Fruit fly (Drosophila melanogaster) whole organism, embryonic: ENCODE measurements around the gene Tsf2.

Experiments used
- ATbp ChIP-seq: fragments of 200-800 bp; sonication (Bioruptor generic); optimal IDR thresholded peaks from 2 replicates; lab custom pipeline; 2017; ENCODE audit warnings: missing biosample characterization, mild to moderate bottlenecking, missing genetic modification characterization, missing genetic modification reagents
- Abd-B ChIP-seq: fragments of 200-800 bp; sonication (Bioruptor generic); optimal IDR thresholded peaks from 2 replicates; lab custom pipeline; 2018; ENCODE audit warnings: missing biosample characterization, mild to moderate bottlenecking, missing genetic modification characterization, moderate library complexity
- CG1233 ChIP-seq: fragments of 200-800 bp; sonication (Bioruptor generic); optimal IDR thresholded peaks from 4 replicates; lab custom pipeline; 2018; ENCODE audit warnings: missing biosample characterization, mild to moderate bottlenecking, missing genetic modification characterization
- CG12744 ChIP-seq: fragments of 200-800 bp; sonication (Bioruptor generic); optimal IDR thresholded peaks from 2 replicates; lab custom pipeline; 2016; ENCODE audit warnings: missing biosample characterization, missing genetic modification characterization
- CG13287 ChIP-seq: fragments of 200-800 bp; sonication (Bioruptor generic); IDR thresholded peaks from 2 replicates; pipeline ENCODE4 v1.3.6; 2022; ENCODE audit warnings: missing biosample characterization, missing genetic modification characterization; ENCODE audit not compliant: partially characterized antibody
- CG14050 ChIP-seq: fragments of 200-800 bp; sonication (Bioruptor generic); IDR thresholded peaks from 3 replicates; pipeline ENCODE4 v1.3.6; 2022; ENCODE audit warnings: missing biosample characterization, missing genetic modification characterization
- CG15011 ChIP-seq: fragments of 200-800 bp; sonication (Bioruptor generic); optimal IDR thresholded peaks from 3 replicates; lab custom pipeline; 2018; ENCODE audit warnings: missing biosample characterization, mild to moderate bottlenecking, missing genetic modification characterization
- CG17385 ChIP-seq: fragments of 200-800 bp; sonication (Bioruptor generic); optimal IDR thresholded peaks from 3 replicates; lab custom pipeline; 2018; ENCODE audit warnings: missing biosample characterization, mild to moderate bottlenecking, missing genetic modification characterization
- CG17912 ChIP-seq: fragments of 200-800 bp; sonication (Bioruptor generic); optimal IDR thresholded peaks from 2 replicates; lab custom pipeline; 2018; ENCODE audit warnings: missing biosample characterization, mild to moderate bottlenecking, missing genetic modification characterization
- CG18011 ChIP-seq: fragments of 200-800 bp; sonication (Bioruptor generic); optimal IDR thresholded peaks from 2 replicates; lab custom pipeline; 2017; ENCODE audit warnings: missing biosample characterization, missing genetic modification characterization, mild to moderate bottlenecking, moderate library complexity, missing genotype
- CG4424 ChIP-seq: fragments of 200-800 bp; sonication (Bioruptor generic); optimal IDR thresholded peaks from 3 replicates; lab custom pipeline; 2016; ENCODE audit warnings: missing biosample characterization, missing genetic modification characterization
- CG4730 ChIP-seq: fragments of 200-800 bp; sonication (Bioruptor generic); IDR thresholded peaks from 2 replicates; pipeline ENCODE4 v1.3.6; 2022; ENCODE audit warnings: missing biosample characterization, missing genetic modification characterization
- CG4820 ChIP-seq: fragments of 200-800 bp; sonication (Bioruptor generic); optimal IDR thresholded peaks from 3 replicates; lab custom pipeline; 2016; ENCODE audit warnings: missing biosample characterization, missing genetic modification characterization
- CG6813 ChIP-seq: fragments of 200-800 bp; sonication (Bioruptor generic); optimal IDR thresholded peaks from 2 replicates; lab custom pipeline; 2017; ENCODE audit warnings: missing biosample characterization, missing genetic modification characterization, mild to moderate bottlenecking, moderate library complexity, missing genetic modification reagents
- CG8765 ChIP-seq: fragments of 200-800 bp; sonication (Bioruptor generic); IDR thresholded peaks from 2 replicates; pipeline ENCODE4 v1.3.6; 2022; ENCODE audit warnings: missing biosample characterization, missing genetic modification characterization
- GATAe ChIP-seq: fragments of 200-800 bp; sonication (Bioruptor generic); conservative IDR thresholded peaks from 2 replicates; pipeline ENCODE4 v1.3.6; 2022; ENCODE audit warnings: missing biosample characterization, missing genetic modification characterization
- Gug ChIP-seq: fragments of 200-800 bp; sonication (Bioruptor generic); IDR thresholded peaks from 4 replicates; pipeline ENCODE4 v1.3.6; 2022; ENCODE audit warnings: missing biosample characterization, missing genetic modification characterization
- Hmr ChIP-seq: fragments of 200-800 bp; sonication (Bioruptor generic); optimal IDR thresholded peaks from 3 replicates; lab custom pipeline; 2017; ENCODE audit warnings: mild to moderate bottlenecking, missing biosample characterization, missing genetic modification reagents, missing genetic modification characterization
- Hr39 ChIP-seq: fragments of >200 bp; optimal IDR thresholded peaks from 2 replicates; lab custom pipeline; 2017
- Hr78 ChIP-seq, 2 experiments: fragments of 200-800 bp in 1 of 2; fragments of >200 bp in 1 of 2; sonication (Bioruptor generic) in 1 of 2; optimal IDR thresholded peaks; 2 replicates each; lab custom pipeline; 2017 to 2019; ENCODE audit warnings: missing biosample characterization in 2 of 2, missing genetic modification characterization in 2 of 2, mild to moderate bottlenecking in 1 of 2, moderate library complexity in 1 of 2
- MESR4 ChIP-seq: fragments of 200-800 bp; sonication (Bioruptor generic); optimal IDR thresholded peaks from 2 replicates; lab custom pipeline; 2018; ENCODE audit warnings: missing biosample characterization, mild to moderate bottlenecking, missing genetic modification characterization, moderate library complexity
- Nf-YC ChIP-seq: fragments of 200-800 bp; optimal IDR thresholded peaks from 3 replicates; lab custom pipeline; 2019; ENCODE audit warnings: missing biosample characterization, mild to moderate bottlenecking, missing genetic modification characterization, moderate library complexity
- Scr ChIP-seq: fragments of 200-800 bp; sonication (Bioruptor generic); IDR thresholded peaks from 2 replicates; pipeline ENCODE4 v1.3.6; 2022; ENCODE audit warnings: missing biosample characterization, missing genetic modification characterization; ENCODE audit not compliant: partially characterized antibody
- Sin3A ChIP-seq: fragments of >200 bp; optimal IDR thresholded peaks from 2 replicates; lab custom pipeline; 2018
- Six4 ChIP-seq: fragments of 200-800 bp; sonication (Bioruptor generic); optimal IDR thresholded peaks from 2 replicates; lab custom pipeline; 2016; ENCODE audit warnings: missing biosample characterization, missing genetic modification characterization
- Sry-δ ChIP-seq: fragments of 200-800 bp; sonication (Bioruptor generic); optimal IDR thresholded peaks from 2 replicates; lab custom pipeline; 2016; ENCODE audit warnings: missing biosample characterization, missing genetic modification characterization
- TFAM ChIP-seq: fragments of 200-800 bp; sonication (Bioruptor generic); optimal IDR thresholded peaks from 2 replicates; lab custom pipeline; 2017; ENCODE audit warnings: missing biosample characterization, missing genetic modification characterization, inconsistent platforms
- YL-1 ChIP-seq: fragments of 200-800 bp; sonication (Bioruptor generic); optimal IDR thresholded peaks from 3 replicates; lab custom pipeline; 2017; ENCODE audit warnings: missing biosample characterization, mild to moderate bottlenecking, missing genetic modification characterization
- amos ChIP-seq: fragments of 200-800 bp; sonication (Bioruptor generic); IDR thresholded peaks from 2 replicates; pipeline ENCODE4 v1.3.6; 2022; ENCODE audit warnings: missing biosample characterization, missing genetic modification characterization; ENCODE audit not compliant: partially characterized antibody
- bigmax ChIP-seq: fragments of 200-800 bp; sonication (Bioruptor generic); optimal IDR thresholded peaks from 2 replicates; lab custom pipeline; 2018; ENCODE audit warnings: missing biosample characterization, mild to moderate bottlenecking, missing genetic modification characterization
- cato ChIP-seq: fragments of 200-800 bp; sonication (Bioruptor generic); optimal IDR thresholded peaks from 2 replicates; lab custom pipeline; 2016; ENCODE audit warnings: missing biosample characterization, missing genetic modification characterization, borderline replicate concordance
- dimm ChIP-seq: fragments of 200-800 bp; sonication (Bioruptor generic); IDR thresholded peaks from 2 replicates; pipeline ENCODE4 v1.3.6; 2022; ENCODE audit warnings: missing biosample characterization, missing genetic modification characterization
- dpn ChIP-seq, 2 experiments: fragments of 200-800 bp; sonication (Bioruptor generic); optimal IDR thresholded peaks; 3 replicates each; lab custom pipeline; 2016; ENCODE audit warnings: missing biosample characterization in 2 of 2, missing genetic modification characterization in 2 of 2
- fd3F ChIP-seq: fragments of 200-800 bp; sonication (Bioruptor generic); optimal IDR thresholded peaks from 2 replicates; lab custom pipeline; 2018; ENCODE audit warnings: missing biosample characterization, mild to moderate bottlenecking, missing genetic modification characterization, moderate library complexity
- grau ChIP-seq: fragments of 200-800 bp; optimal IDR thresholded peaks from 3 replicates; lab custom pipeline; 2019; ENCODE audit warnings: missing biosample characterization, mild to moderate bottlenecking, missing genetic modification characterization, moderate library complexity
- gro ChIP-seq: fragments of 200-800 bp; sonication (Bioruptor generic); optimal IDR thresholded peaks from 2 replicates; lab custom pipeline; 2016; ENCODE audit warnings: missing biosample characterization, missing genetic modification characterization
- gt ChIP-seq: fragments of 200-800 bp; sonication (Bioruptor generic); IDR thresholded peaks from 2 replicates; pipeline ENCODE4 v1.3.6; 2022; ENCODE audit warnings: missing biosample characterization, missing genetic modification characterization
- mam ChIP-seq: fragments of 200-800 bp; sonication (Bioruptor generic); optimal IDR thresholded peaks from 3 replicates; lab custom pipeline; 2016; ENCODE audit warnings: missing biosample characterization, missing genetic modification characterization
- mld ChIP-seq: fragments of 200-800 bp; sonication (Bioruptor generic); IDR thresholded peaks from 3 replicates; pipeline ENCODE4 v1.3.6; 2022; ENCODE audit warnings: missing biosample characterization, missing genetic modification characterization; ENCODE audit not compliant: partially characterized antibody
- pan ChIP-seq, 4 experiments: fragments of >200 bp in 3 of 4; fragments of 200-800 bp in 1 of 4; sonication (Bioruptor generic) in 1 of 4; optimal IDR thresholded peaks in 3 of 4; IDR thresholded peaks in 1 of 4; 2 replicates each; pipeline versions ENCODE4 v1.3.6 to Lab custom; 2017 to 2022; ENCODE audit warnings: missing biosample characterization in 2 of 4, missing genetic modification characterization in 2 of 4, mixed read lengths in 1 of 4
- pfk ChIP-seq: fragments of 200-800 bp; sonication (Bioruptor generic); optimal IDR thresholded peaks from 2 replicates; lab custom pipeline; 2018; ENCODE audit warnings: missing biosample characterization, mild to moderate bottlenecking, missing genetic modification characterization, moderate library complexity
- pnt ChIP-seq: fragments of 200-800 bp; sonication (Bioruptor generic); optimal IDR thresholded peaks from 3 replicates; lab custom pipeline; 2016; ENCODE audit warnings: missing biosample characterization, missing genetic modification characterization
- pzg ChIP-seq: fragments of 200-800 bp; sonication (Bioruptor generic); optimal IDR thresholded peaks from 3 replicates; lab custom pipeline; 2018; ENCODE audit warnings: missing biosample characterization, mild to moderate bottlenecking, missing genetic modification characterization, moderate library complexity
- sisA ChIP-seq: fragments of 200-800 bp; sonication (Bioruptor generic); IDR thresholded peaks from 2 replicates; pipeline ENCODE4 v1.3.6; 2022; ENCODE audit warnings: missing biosample characterization, missing genetic modification characterization
- tx ChIP-seq: fragments of 200-800 bp; sonication (Bioruptor generic); optimal IDR thresholded peaks from 2 replicates; lab custom pipeline; 2016; ENCODE audit warnings: missing biosample characterization, missing genetic modification characterization
- usp ChIP-seq: fragments of >200 bp; optimal IDR thresholded peaks from 2 replicates; lab custom pipeline; 2017; ENCODE audit warnings: missing biosample characterization, missing genetic modification characterization
- vfl ChIP-seq: fragments of 200-800 bp; sonication (Bioruptor generic); optimal IDR thresholded peaks from 2 replicates; lab custom pipeline; 2016; ENCODE audit warnings: missing biosample characterization, missing genetic modification characterization
- wek ChIP-seq: fragments of 200-800 bp; sonication (Bioruptor generic); optimal IDR thresholded peaks from 3 replicates; lab custom pipeline; 2018; ENCODE audit warnings: missing biosample characterization, mild to moderate bottlenecking, missing genetic modification characterization, moderate library complexity
- zfh1 ChIP-seq: fragments of 200-800 bp; sonication (Bioruptor generic); IDR thresholded peaks from 3 replicates; pipeline ENCODE4 v1.3.6; 2022; ENCODE audit warnings: missing biosample characterization, missing genetic modification characterization

Gene Tsf2

DNA sequence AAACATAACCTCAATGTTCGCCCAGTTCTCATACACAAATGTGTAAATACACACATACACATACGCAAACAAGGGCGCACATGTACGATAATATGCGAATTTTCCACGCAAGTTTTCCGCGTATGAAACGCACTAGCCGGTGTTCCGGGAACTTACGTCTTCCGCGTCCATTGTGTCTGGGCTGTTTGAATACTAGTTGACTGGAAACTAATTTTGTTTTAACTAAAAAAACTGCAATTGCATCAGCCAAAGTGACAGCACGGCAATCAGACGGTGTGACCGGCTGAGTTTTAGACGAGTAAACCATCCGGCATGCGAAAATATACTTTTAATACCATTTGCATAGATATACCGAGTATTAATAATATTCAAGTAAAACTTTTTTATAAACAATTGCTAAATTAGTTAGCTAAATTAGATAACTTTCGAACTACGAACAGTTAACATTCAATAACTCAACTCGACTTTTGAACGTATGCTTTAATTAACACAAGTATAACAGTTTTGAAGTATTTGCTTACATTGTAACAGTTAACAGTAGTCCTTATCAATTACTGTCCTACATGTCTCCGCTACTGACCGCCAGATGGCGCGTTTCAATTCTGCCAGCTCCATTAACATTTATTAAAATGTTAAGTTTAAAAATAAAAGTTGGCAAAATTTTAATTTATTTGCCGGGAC, 7.0 kb downstream of the Tsf2 start, which contains the start of gene eIF2beta (continued):
- peak; percentile 42; the same call in 1 of the 2 replicates for TF ChIP-seq CG13287 (GFP tag; lab: Robert Waterston, UW)
- peak; percentile 75 for TF ChIP-seq pzg (GFP tag; lab: Kevin White, UChicago)
- peak; percentile 97 for TF ChIP-seq YL-1 (GFP tag; lab: Kevin White, UChicago)
- TF ChIP-seq Scr (GFP tag; lab: Robert Waterston, UW), result no peak
- peak; percentile 2 for TF ChIP-seq wek (GFP tag; lab: Kevin White, UChicago)
- TF ChIP-seq ATbp (GFP tag; lab: Kevin White, UChicago), result no peak
- TF ChIP-seq MESR4 (GFP tag; lab: Kevin White, UChicago), result peak; percentile 98
- peak; percentile 52 for TF ChIP-seq CG17385
- TF ChIP-seq vfl (GFP tag; lab: Kevin White, UChicago), result no peak
- no peak for TF ChIP-seq amos (GFP tag; lab: Robert Waterston, UW)
- TF ChIP-seq TFAM (GFP tag; lab: Kevin White, UChicago), result no peak
- TF ChIP-seq dimm (GFP tag; lab: Robert Waterston, UW), result no peak
- peak; percentile 48 for TF ChIP-seq CG1233 (GFP tag; lab: Kevin White, UChicago)
- no peak for TF ChIP-seq Gug (GFP tag; lab: Robert Waterston, UW)
- peak; percentile 41 for TF ChIP-seq Nf-YC (tag; lab: Kevin White, UChicago)
- no peak for TF ChIP-seq cato (GFP tag; lab: Kevin White, UChicago)
- TF ChIP-seq CG4424 (GFP tag; lab: Kevin White, UChicago), result peak; percentile 65
- peak; percentile 19 for TF ChIP-seq CG4820 (GFP tag; lab: Kevin White, UChicago)
- peak; percentile 32 for TF ChIP-seq pfk (GFP tag; lab: Kevin White, UChicago)
- no peak for TF ChIP-seq zfh1 (GFP tag; lab: Robert Waterston, UW)
- no peak for TF ChIP-seq Sry-δ (GFP tag; lab: Kevin White, UChicago)
- no peak for TF ChIP-seq GATAe (GFP tag; lab: Robert Waterston, UW)
- TF ChIP-seq Six4 (GFP tag; lab: Kevin White, UChicago), result no peak
- TF ChIP-seq fd3F, result no peak
- TF ChIP-seq Sin3A (lab: Kevin White, UChicago), result peak; percentile 55
- TF ChIP-seq pan (optimal IDR thresholded peaks at IDR 0.05; lab: Kevin White, UChicago), result no peak
- TF ChIP-seq pan (GFP tag; optimal IDR thresholded peaks at IDR 0.05 in 1 of 2, IDR thresholded peaks at IDR 0.05 in 1 of 2), result peak in 1 of 2 experiments; percentile 48
- peak; percentile 49 for TF ChIP-seq CG17912 (GFP tag; lab: Kevin White, UChicago)
- no peak for TF ChIP-seq Hr39
- TF ChIP-seq pnt (GFP tag; lab: Kevin White, UChicago), result no peak
- TF ChIP-seq Hr78 (GFP tag; optimal IDR thresholded peaks at IDR 0.05; lab: Kevin White, UChicago), result no peak
- TF ChIP-seq CG12744 (GFP tag; lab: Kevin White, UChicago), result no peak
- TF ChIP-seq bigmax (GFP tag; lab: Kevin White, UChicago), result peak; percentile 100
- TF ChIP-seq Abd-B (GFP tag; lab: Kevin White, UChicago), result no peak
- no peak for TF ChIP-seq CG18011 (GFP tag; lab: Kevin White, UChicago)
- no peak for TF ChIP-seq mld (GFP tag; lab: Robert Waterston, UW)
- TF ChIP-seq CG8765 (GFP tag; lab: Robert Waterston, UW), result no peak
- TF ChIP-seq gro (GFP tag; lab: Kevin White, UChicago), result peak; percentile 12
- peak; percentile 43 for TF ChIP-seq grau
- no peak for TF ChIP-seq sisA (GFP tag; lab: Robert Waterston, UW)
- no peak for TF ChIP-seq gt (GFP tag; lab: Robert Waterston, UW)
- TF ChIP-seq CG14050 (GFP tag; lab: Robert Waterston, UW), result no peak; the same call in 2 of the 3 replicates
- TF ChIP-seq dpn (GFP tag; optimal IDR thresholded peaks at IDR 0.05; lab: Kevin White, UChicago), result peak in 1 of 2 experiments; percentile 18
- no peak for TF ChIP-seq usp
- no peak for TF ChIP-seq CG4730 (GFP tag; lab: Robert Waterston, UW)
- TF ChIP-seq tx, result no peak
- TF ChIP-seq CG15011 (GFP tag; lab: Kevin White, UChicago), result no peak
- TF ChIP-seq CG6813, result peak; percentile 38
- peak; percentile 32 for TF ChIP-seq Hmr (GFP tag; lab: Kevin White, UChicago)
- TF ChIP-seq mam, result no peak
